Fruit fly (Drosophila melanogaster) whole organism, embryonic: ENCODE results near the gene Ass.

Experiments used
- Adf1 ChIP-seq: fragments of 200-800 bp; sonication (Bioruptor generic); IDR thresholded peaks from 2 replicates; pipeline ENCODE4 v1.3.6; 2022; ENCODE audit warnings: missing biosample characterization, missing genetic modification characterization
- CG12071 ChIP-seq: fragments of 200-800 bp; sonication (Bioruptor generic); optimal IDR thresholded peaks from 3 replicates; lab custom pipeline; 2018; ENCODE audit warnings: missing biosample characterization, mild to moderate bottlenecking, missing genetic modification characterization
- CG13624 ChIP-seq: fragments of 200-800 bp; sonication (Bioruptor generic); optimal IDR thresholded peaks from 2 replicates; lab custom pipeline; 2016; ENCODE audit warnings: missing biosample characterization, missing genetic modification characterization
- CG33213 ChIP-seq: fragments of 200-800 bp; sonication (Bioruptor generic); optimal IDR thresholded peaks from 3 replicates; lab custom pipeline; 2016; ENCODE audit warnings: missing biosample characterization, missing genetic modification characterization
- CG3726 ChIP-seq: fragments of 200-800 bp; sonication (Bioruptor generic); IDR thresholded peaks from 3 replicates; pipeline ENCODE4, ENCODE4 v1.3.6; 2022; ENCODE audit warnings: missing biosample characterization, missing genetic modification characterization
- CG8290 ChIP-seq, 3 experiments: fragments of 200-800 bp; sonication (Bioruptor generic); optimal IDR thresholded peaks; 2 replicates each; lab custom pipeline; 2016 to 2019; ENCODE audit warnings: missing biosample characterization in 3 of 3, missing genetic modification characterization in 3 of 3, mild to moderate bottlenecking in 2 of 3, moderate library complexity in 1 of 3
- Dll ChIP-seq: fragments of 200-800 bp; sonication (Bioruptor generic); IDR thresholded peaks from 4 replicates; pipeline ENCODE4 v1.3.6; 2022; ENCODE audit warnings: missing biosample characterization, missing genetic modification characterization; ENCODE audit not compliant: partially characterized antibody
- Myb ChIP-seq: fragments of 200-800 bp; sonication (Bioruptor generic); optimal IDR thresholded peaks from 2 replicates; lab custom pipeline; 2016; ENCODE audit warnings: missing biosample characterization, missing genetic modification characterization
- bowl ChIP-seq: fragments of 200-800 bp; sonication (Bioruptor generic); IDR thresholded peaks from 2 replicates; pipeline ENCODE4 v1.3.6; 2022; ENCODE audit warnings: missing biosample characterization, missing genetic modification characterization
- cad ChIP-seq: fragments of >200 bp; optimal IDR thresholded peaks from 2 replicates; lab custom pipeline; 2017; ENCODE audit warnings: missing biosample characterization, missing genetic modification characterization
- caup ChIP-seq: fragments of 200-800 bp; sonication (Bioruptor generic); optimal IDR thresholded peaks from 3 replicates; lab custom pipeline; 2017; ENCODE audit warnings: missing biosample characterization, mild to moderate bottlenecking, missing genetic modification characterization, moderate library complexity; ENCODE audit not compliant: severe bottlenecking
- kni ChIP-seq: fragments of 200-800 bp; sonication (Bioruptor generic); optimal IDR thresholded peaks from 3 replicates; lab custom pipeline; 2017; ENCODE audit warnings: mild to moderate bottlenecking, missing biosample characterization, missing genetic modification reagents, missing genetic modification characterization
- psq ChIP-seq: fragments of 200-800 bp; sonication (Bioruptor generic); optimal IDR thresholded peaks from 2 replicates; lab custom pipeline; 2017; ENCODE audit warnings: missing biosample characterization, missing genetic modification characterization
- toy ChIP-seq: fragments of 200-800 bp; sonication (Bioruptor generic); IDR thresholded peaks from 2 replicates; pipeline ENCODE4 v1.3.6; 2022; ENCODE audit warnings: missing biosample characterization, missing genetic modification characterization

dm6 chr3R:6683671-6684070 lies 39.4 kb upstream of the Ass start:
- TF ChIP-seq CG13624 (GFP tag; lab: Kevin White, UChicago) (no peak), cad (GFP tag; lab: Kevin White, UChicago) (no peak), CG12071 (GFP tag; lab: Kevin White, UChicago) (no peak), CG8290 (GFP tag; optimal IDR thresholded peaks at IDR 0.05; lab: Kevin White, UChicago) (no peak), CG8290 (tag; optimal IDR thresholded peaks at IDR 0.05; lab: Kevin White, UChicago) (no peak), caup (GFP tag; lab: Kevin White, UChicago) (no peak), CG3726 (no peak), CG33213 (GFP tag; lab: Kevin White, UChicago) (no peak), Dll (no peak), bowl (GFP tag; lab: Robert Waterston, UW) (no peak), toy (GFP tag; lab: Robert Waterston, UW) (no peak), psq (GFP tag; lab: Kevin White, UChicago) (no peak), Myb (GFP tag; lab: Kevin White, UChicago) (no peak), Adf1 (GFP tag; lab: Robert Waterston, UW) (no peak), kni (GFP tag; lab: Kevin White, UChicago) (no peak)
